Worm (Caenorhabditis elegans): ENCODE results near the gene C34E10.10.

The C34E10.10 gene

ce11 chrIII:5203310-5203709, 24.4 kb downstream of the C34E10.10 start (continued):
- peak; percentile 13 for TF ChIP-seq mep-1 (tag; optimal IDR thresholded peaks at IDR 0.05)
- no peak for TF ChIP-seq lsy-2 (tag; optimal IDR thresholded peaks at IDR 0.05)
- TF ChIP-seq nhr-102 (tag; optimal IDR thresholded peaks at IDR 0.05), result peak; percentile 27
- TF ChIP-seq lin-38 (GFP tag; IDR thresholded peaks at IDR 0.05), result peak; percentile 46
- TF ChIP-seq ama-1 (optimal IDR thresholded peaks at IDR 0.05), result no peak
- no peak for TF ChIP-seq R02D3.7 (tag; optimal IDR thresholded peaks at IDR 0.05)
- TF ChIP-seq dmd-6 (GFP tag; IDR thresholded peaks at IDR 0.05), result peak; percentile 27; the same call in 1 of the 2 replicates
- no peak for TF ChIP-seq mxl-3 (GFP tag; optimal IDR thresholded peaks at IDR 0.05)
- TF ChIP-seq jun-1 (tag; optimal IDR thresholded peaks at IDR 0.05), result no peak
- TF ChIP-seq pha-4 (GFP tag; IDR thresholded peaks at IDR 0.05), result peak; percentile 36; the same call in 1 of the 2 replicates
- no peak for TF ChIP-seq pha-4 (tag; optimal IDR thresholded peaks at IDR 0.05)
- TF ChIP-seq ceh-28 (tag; optimal IDR thresholded peaks at IDR 0.05), result no peak
- no peak for TF ChIP-seq nhr-77 (tag; optimal IDR thresholded peaks at IDR 0.05)
- TF ChIP-seq Y5F2A.4 (GFP tag; optimal IDR thresholded peaks at IDR 0.05), result no peak
- TF ChIP-seq lin-39 (tag; optimal IDR thresholded peaks at IDR 0.05), result no peak
- no peak for TF ChIP-seq saeg-2 (GFP tag; IDR thresholded peaks at IDR 0.05)
- TF ChIP-seq nhr-42 (GFP tag; IDR thresholded peaks at IDR 0.05), result no peak
- TF ChIP-seq attf-4 (tag; optimal IDR thresholded peaks at IDR 0.05), result no peak
- no peak for TF ChIP-seq ceh-82 (tag; optimal IDR thresholded peaks at IDR 0.05)
- no peak for TF ChIP-seq fkh-10 (GFP tag; optimal IDR thresholded peaks at IDR 0.05)
- no peak for TF ChIP-seq unc-62 (GFP tag; optimal IDR thresholded peaks at IDR 0.05 in 1 of 2)
- no peak for TF ChIP-seq unc-62 (tag; optimal IDR thresholded peaks at IDR 0.05)
- no peak for TF ChIP-seq ceh-62 (tag; optimal IDR thresholded peaks at IDR 0.05)
- TF ChIP-seq ces-1 (GFP tag; optimal IDR thresholded peaks at IDR 0.05), result no peak
- TF ChIP-seq ztf-11 (tag; optimal IDR thresholded peaks at IDR 0.05), result no peak
- TF ChIP-seq lin-15B (tag; optimal IDR thresholded peaks at IDR 0.05), result no peak
- TF ChIP-seq unc-39 (tag; optimal IDR thresholded peaks at IDR 0.05), result no peak
- no peak for TF ChIP-seq nhr-10 (tag; optimal IDR thresholded peaks at IDR 0.05)
- TF ChIP-seq nhr-28 (tag; optimal IDR thresholded peaks at IDR 0.05), result peak; percentile 96
- no peak for TF ChIP-seq madf-5 (GFP tag; IDR thresholded peaks at IDR 0.05)

DNA sequence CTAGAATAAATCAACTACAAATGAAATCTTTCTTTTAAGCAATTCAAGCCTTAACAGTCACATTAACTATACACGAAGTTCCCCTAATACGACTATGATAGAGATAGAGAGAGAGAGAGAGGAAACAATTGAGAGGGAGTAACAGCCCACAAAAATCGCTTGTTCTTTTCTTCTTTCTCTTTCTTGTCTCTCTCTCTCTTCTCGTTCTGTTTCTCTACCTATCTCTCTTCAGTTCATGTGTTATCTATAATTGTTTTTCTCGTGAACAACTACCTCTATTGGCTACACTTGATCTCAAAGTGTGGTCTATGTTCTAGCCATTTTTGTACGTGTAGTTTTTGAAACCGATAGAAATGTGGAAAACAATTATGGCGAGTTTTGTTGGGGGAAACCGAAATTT, 25.0 kb downstream of the C34E10.10 start:
- 0 out of 2 replicates have a peak, but pooled peaks have one; percentile 27 for TF ChIP-seq tra-1 (GFP tag; IDR thresholded peaks at IDR 0.05)
- TF ChIP-seq nhr-237 (tag; optimal IDR thresholded peaks at IDR 0.05), result no peak
- TF ChIP-seq dve-1 (tag; optimal IDR thresholded peaks at IDR 0.05; ENCODE audit: insufficient read depth), result peak; percentile 94
- no peak for TF ChIP-seq zag-1 (tag; optimal IDR thresholded peaks at IDR 0.05)
- peak; percentile 83 for TF ChIP-seq hlh-11 (tag; optimal IDR thresholded peaks at IDR 0.05)
- TF ChIP-seq nhr-41 (GFP tag; IDR thresholded peaks at IDR 0.05), result no peak
- TF ChIP-seq mxl-3 (GFP tag; optimal IDR thresholded peaks at IDR 0.05), result peak; percentile 10
- peak; percentile 47 for TF ChIP-seq nhr-10 (tag; optimal IDR thresholded peaks at IDR 0.05)
- no peak for TF ChIP-seq egl-43 (GFP tag; IDR thresholded peaks at IDR 0.05)
- TF ChIP-seq nhr-28 (tag; optimal IDR thresholded peaks at IDR 0.05), result peak; percentile 100
- TF ChIP-seq ZK546.5 (tag; optimal IDR thresholded peaks at IDR 0.05), result no peak
- no peak for TF ChIP-seq Y105C5A.15 (GFP tag; IDR thresholded peaks at IDR 0.05)
- no peak for TF ChIP-seq skn-1 (tag; optimal IDR thresholded peaks at IDR 0.05)
- TF ChIP-seq nhr-42 (GFP tag; IDR thresholded peaks at IDR 0.05), result no peak
- TF ChIP-seq F49E8.2 (tag; optimal IDR thresholded peaks at IDR 0.05; ENCODE audit: borderline replicate concordance), result no peak
- no peak for TF ChIP-seq daf-19 (GFP tag; conservative IDR thresholded peaks at IDR 0.05)
- TF ChIP-seq mep-1 (tag; optimal IDR thresholded peaks at IDR 0.05), result peak; percentile 79
- TF ChIP-seq dmd-6 (GFP tag; IDR thresholded peaks at IDR 0.05), result peak; percentile 69
- no peak for TF ChIP-seq jun-1 (tag; optimal IDR thresholded peaks at IDR 0.05)
- TF ChIP-seq T20F7.1 (GFP tag; optimal IDR thresholded peaks at IDR 0.05), result peak; percentile 46
- no peak for TF ChIP-seq lin-39 (tag; optimal IDR thresholded peaks at IDR 0.05)
- TF ChIP-seq lin-15B (tag; optimal IDR thresholded peaks at IDR 0.05), result no peak
- TF ChIP-seq ceh-44 (GFP tag; IDR thresholded peaks at IDR 0.05), result no peak
- no peak for TF ChIP-seq ceh-20 (GFP tag; IDR thresholded peaks at IDR 0.05)
- no peak for TF ChIP-seq D1046.2 (GFP tag; IDR thresholded peaks at IDR 0.05)
- TF ChIP-seq nhr-6 (tag; optimal IDR thresholded peaks at IDR 0.05), result peak; percentile 78
- no peak for TF ChIP-seq spr-3 (GFP tag; optimal IDR thresholded peaks at IDR 0.05)
- TF ChIP-seq hif-1 (tag; optimal IDR thresholded peaks at IDR 0.05), result peak in 1 of 2 experiments; percentile 78
- TF ChIP-seq zfp-2 (tag; optimal IDR thresholded peaks at IDR 0.05), result no peak
- no peak for TF ChIP-seq T26A8.4 (GFP tag; IDR thresholded peaks at IDR 0.05)
- TF ChIP-seq nhr-77 (tag; optimal IDR thresholded peaks at IDR 0.05), result peak; percentile 97
- TF ChIP-seq mdl-1 (tag; optimal IDR thresholded peaks at IDR 0.05), result peak in 1 of 2 experiments; percentile 75

Measured in whole organism, L4 larva.